Fruit fly (Drosophila melanogaster) ovary, adult (tissue): ENCODE measurements around the gene CG15930.

ENCODE experiments used
- CG17801 ChIP-seq: fragments of 200-800 bp; optimal IDR thresholded peaks from 2 replicates; lab custom pipeline; 2019; ENCODE audit warnings: missing biosample characterization, mild to moderate bottlenecking, missing genetic modification characterization, moderate library complexity; ENCODE audit not compliant: partially characterized antibody

The CG15930 gene

dm6 chrX:5317170-5317569, at the start of gene CG15930, which contains the start of gene Sas10:
TSS of gene CG15930 (minus strand) at chrX:5317295.
TSS of gene Sas10 (plus strand) at chrX:5317409.
- TF ChIP-seq CG17801 (GFP tag; lab: Kevin White, UChicago), result no peak

- TF ChIP-seq CG17801 (GFP tag; lab: Kevin White, UChicago), result no peak
Observed at dm6 chrX:5364031-5364430, 46.9 kb upstream of the CG15930 start.

dm6 chrX:5363116-5363515, 46.0 kb upstream of the CG15930 start:
- no peak for TF ChIP-seq CG17801 (GFP tag; lab: Kevin White, UChicago)

- no peak for TF ChIP-seq CG17801 (GFP tag; lab: Kevin White, UChicago)
Observed at dm6 chrX:5358813-5359212, 41.7 kb upstream of the CG15930 start.

- no peak for TF ChIP-seq CG17801 (GFP tag; lab: Kevin White, UChicago)
Observed at dm6 chrX:5357035-5357434, 39.9 kb upstream of the CG15930 start.

- TF ChIP-seq CG17801 (GFP tag; lab: Kevin White, UChicago), result no peak
Observed at dm6 chrX:5349899-5350575, 32.9 kb upstream of the CG15930 start.

- no peak for TF ChIP-seq CG17801 (GFP tag; lab: Kevin White, UChicago)
Observed at dm6 chrX:5339970-5340369, 22.9 kb upstream of the CG15930 start, which contains the start of gene SK. TSS of gene SK (plus strand) at chrX:5340236.

dm6 chrX:5338435-5338834, 21.3 kb upstream of the CG15930 start:
- no peak for TF ChIP-seq CG17801 (GFP tag; lab: Kevin White, UChicago)

dm6 chrX:5337316-5337715, 20.2 kb upstream of the CG15930 start:
- no peak for TF ChIP-seq CG17801 (GFP tag; lab: Kevin White, UChicago)

dm6 chrX:5336722-5337121, 19.6 kb upstream of the CG15930 start:
- no peak for TF ChIP-seq CG17801 (GFP tag; lab: Kevin White, UChicago)

dm6 chrX:5332259-5332862, 15.3 kb upstream of the CG15930 start, which contains the start of gene CanB:
TSS of gene CanB (plus strand) at chrX:5332499.
- TF ChIP-seq CG17801 (GFP tag; lab: Kevin White, UChicago), result no peak

- TF ChIP-seq CG17801 (GFP tag; lab: Kevin White, UChicago), result peak; percentile 39
Observed at dm6 chrX:5329266-5329898, 12.3 kb upstream of the CG15930 start, which contains the start of the genes CG3309 and XRCC1. TSS of gene CG3309 (minus strand) at chrX:5329347. TSS of gene XRCC1 (plus strand) at chrX:5329876.

dm6 chrX:5323636-5324035, 6.5 kb upstream of the CG15930 start, which contains the start of gene Mcm3:
TSS of gene Mcm3 (plus strand) at chrX:5323855.
- TF ChIP-seq CG17801 (GFP tag; lab: Kevin White, UChicago), result no peak

dm6 chrX:5322459-5322883, 5.4 kb upstream of the CG15930 start, which contains the start of gene Rnp4F:
TSS of gene Rnp4F (minus strand) at chrX:5322696.
- TF ChIP-seq CG17801 (GFP tag; lab: Kevin White, UChicago), result peak; percentile 49

dm6 chrX:5312958-5313357, 4.1 kb downstream of the CG15930 start, which contains the start of gene CG4198:
TSS of gene CG4198 (plus strand) at chrX:5313258.
- no peak for TF ChIP-seq CG17801 (GFP tag; lab: Kevin White, UChicago)
